Worm (Caenorhabditis elegans) whole organism, late embryonic: ENCODE data around the gene sru-12.

ENCODE experiments used
- ceh-19 ChIP-seq: fragments of 200-800 bp; sonication (Bioruptor generic); optimal IDR thresholded peaks from 2 replicates; lab custom pipeline; 2018; ENCODE audit warnings: mild to moderate bottlenecking, missing genetic modification characterization, missing compliant biosample characterization
- elt-2 ChIP-seq: sonication (generic microtip); optimal IDR thresholded peaks from 2 replicates; lab custom pipeline; 2016; ENCODE audit warnings: missing genetic modification reagents, missing genetic modification characterization, missing compliant biosample characterization
- sox-2 ChIP-seq: fragments of 200-800 bp; sonication (Bioruptor generic); IDR thresholded peaks from 2 replicates; pipeline ENCODE4 v1.3.6; 2022; ENCODE audit warnings: missing genetic modification reagents, missing genetic modification characterization, missing compliant biosample characterization

- TF ChIP-seq sox-2 (GFP tag; lab: Robert Waterston, UW) (no peak), elt-2 (tag; lab: Kevin White, UChicago) (no peak), ceh-19 (GFP tag; lab: Kevin White, UChicago) (no peak)
These were observed 50.2 kb downstream of the sru-12 start, which contains the start of gene fbxa-98 for ce11 chrIV:13633165-13633564.
